Fruit fly (Drosophila melanogaster) whole organism, embryonic: ENCODE measurements around the gene mRpL33.

Source experiments
- Adf1 ChIP-seq: fragments of 200-800 bp; sonication (Bioruptor generic); IDR thresholded peaks from 2 replicates; pipeline ENCODE4 v1.3.6; 2022; ENCODE audit warnings: missing biosample characterization, missing genetic modification characterization
- Aef1 ChIP-seq: fragments of 200-800 bp; sonication (Bioruptor generic); IDR thresholded peaks from 3 replicates; pipeline ENCODE4 v1.3.6; 2022; ENCODE audit warnings: missing biosample characterization, missing genetic modification characterization
- Bteb2 ChIP-seq: fragments of 200-800 bp; sonication (Bioruptor generic); optimal IDR thresholded peaks from 2 replicates; lab custom pipeline; 2016; ENCODE audit warnings: missing biosample characterization, missing genetic modification characterization
- CG10274 ChIP-seq: fragments of 200-800 bp; sonication (Bioruptor generic); optimal IDR thresholded peaks from 3 replicates; lab custom pipeline; 2017; ENCODE audit warnings: missing biosample characterization, mild to moderate bottlenecking, missing genetic modification characterization
- CG10431 ChIP-seq: fragments of 200-800 bp; sonication (Bioruptor generic); optimal IDR thresholded peaks from 3 replicates; lab custom pipeline; 2018; ENCODE audit warnings: missing biosample characterization, mild to moderate bottlenecking, missing genetic modification characterization
- CG10979 ChIP-seq: fragments of 200-800 bp; sonication (Bioruptor generic); optimal IDR thresholded peaks from 2 replicates; lab custom pipeline; 2018; ENCODE audit warnings: missing biosample characterization, mild to moderate bottlenecking, missing genetic modification characterization, moderate library complexity
- CG11247 ChIP-seq: fragments of 200-800 bp; sonication (Bioruptor generic); IDR thresholded peaks from 2 replicates; pipeline ENCODE4 v1.3.6; 2022; ENCODE audit warnings: missing biosample characterization, missing genetic modification characterization
- CG11398 ChIP-seq: fragments of 200-800 bp; sonication (Bioruptor generic); optimal IDR thresholded peaks from 2 replicates; lab custom pipeline; 2016; ENCODE audit warnings: missing biosample characterization, missing genetic modification characterization
- CG12236 ChIP-seq: fragments of 200-800 bp; sonication (Bioruptor generic); optimal IDR thresholded peaks from 2 replicates; lab custom pipeline; 2016; ENCODE audit warnings: missing biosample characterization, missing genetic modification characterization
- CG12299 ChIP-seq: fragments of 200-800 bp; sonication (Bioruptor generic); optimal IDR thresholded peaks from 2 replicates; lab custom pipeline; 2018; ENCODE audit warnings: missing biosample characterization, mild to moderate bottlenecking, missing genetic modification characterization
- CG14860 ChIP-seq: fragments of 200-800 bp; sonication (Bioruptor generic); IDR thresholded peaks from 3 replicates; pipeline ENCODE4 v1.3.6; 2022; ENCODE audit warnings: missing biosample characterization, missing genetic modification characterization; ENCODE audit not compliant: partially characterized antibody
- CG18011 ChIP-seq: fragments of 200-800 bp; sonication (Bioruptor generic); optimal IDR thresholded peaks from 2 replicates; lab custom pipeline; 2017; ENCODE audit warnings: missing biosample characterization, missing genetic modification characterization, mild to moderate bottlenecking, moderate library complexity, missing genotype
- CG2129 ChIP-seq: fragments of 200-800 bp; sonication (Bioruptor generic); IDR thresholded peaks from 2 replicates; pipeline ENCODE4 v1.3.6; 2022; ENCODE audit warnings: missing biosample characterization, missing genetic modification characterization; ENCODE audit not compliant: partially characterized antibody
- CG2202 ChIP-seq: fragments of 200-800 bp; sonication (Bioruptor generic); optimal IDR thresholded peaks from 2 replicates; lab custom pipeline; 2018; ENCODE audit warnings: missing biosample characterization, mild to moderate bottlenecking, missing genetic modification characterization
- CG31365 ChIP-seq: fragments of 200-800 bp; sonication (Bioruptor generic); optimal IDR thresholded peaks from 2 replicates; lab custom pipeline; 2018; ENCODE audit warnings: missing biosample characterization, mild to moderate bottlenecking, missing genetic modification characterization
- CG34376 ChIP-seq: fragments of 200-800 bp; sonication (Bioruptor generic); optimal IDR thresholded peaks from 2 replicates; lab custom pipeline; 2018; ENCODE audit warnings: missing biosample characterization, mild to moderate bottlenecking, missing genetic modification characterization
- CG5953 ChIP-seq: fragments of 200-800 bp; sonication (Bioruptor generic); IDR thresholded peaks from 2 replicates; pipeline ENCODE4 v1.3.6; 2022; ENCODE audit warnings: missing biosample characterization, missing genetic modification characterization
- CG6689 ChIP-seq: fragments of 200-800 bp; sonication (Bioruptor generic); IDR thresholded peaks from 2 replicates; pipeline ENCODE4 v1.3.6; 2022; ENCODE audit warnings: missing biosample characterization, missing genetic modification characterization
- CG7745 ChIP-seq: fragments of 200-800 bp; sonication (Bioruptor generic); optimal IDR thresholded peaks from 2 replicates; lab custom pipeline; 2018; ENCODE audit warnings: missing biosample characterization, mild to moderate bottlenecking, missing genetic modification characterization, moderate library complexity
- CG7839 ChIP-seq: fragments of 200-800 bp; sonication (Bioruptor generic); optimal IDR thresholded peaks from 3 replicates; lab custom pipeline; 2018; ENCODE audit warnings: missing biosample characterization, mild to moderate bottlenecking, missing genetic modification characterization, moderate library complexity
- CG8281 ChIP-seq: fragments of 200-800 bp; sonication (Bioruptor generic); optimal IDR thresholded peaks from 2 replicates; lab custom pipeline; 2018; ENCODE audit warnings: missing biosample characterization, mild to moderate bottlenecking, missing genetic modification characterization, moderate library complexity
- CG9797 ChIP-seq: fragments of 200-800 bp; sonication (Bioruptor generic); optimal IDR thresholded peaks from 3 replicates; lab custom pipeline; 2018; ENCODE audit warnings: missing biosample characterization, mild to moderate bottlenecking, missing genetic modification characterization
- CTCF ChIP-seq: fragments of 200-800 bp; sonication (Bioruptor generic); optimal IDR thresholded peaks from 2 replicates; lab custom pipeline; 2017; ENCODE audit warnings: missing biosample characterization, mild to moderate bottlenecking, missing genetic modification characterization, moderate library complexity
- Deaf1 ChIP-seq: fragments of 200-800 bp; optimal IDR thresholded peaks from 3 replicates; lab custom pipeline; 2019; ENCODE audit warnings: missing biosample characterization, mild to moderate bottlenecking, missing genetic modification characterization, moderate library complexity
- Hr51 ChIP-seq, 2 experiments: fragments of 200-800 bp; sonication (Bioruptor generic); optimal IDR thresholded peaks; 2 replicates in 1 of 2; 3 replicates in 1 of 2; lab custom pipeline; 2016 to 2018; ENCODE audit warnings: missing biosample characterization in 2 of 2, missing genetic modification characterization in 2 of 2, mild to moderate bottlenecking in 1 of 2, moderate library complexity in 1 of 2
- Lpt ChIP-seq: fragments of >200 bp; optimal IDR thresholded peaks from 2 replicates; lab custom pipeline; 2018; ENCODE audit warnings: missing biosample characterization, missing genetic modification characterization
- MBD-R2 ChIP-seq: fragments of 200-800 bp; sonication (Bioruptor generic); IDR thresholded peaks from 2 replicates; pipeline ENCODE4 v1.3.6; 2022; ENCODE audit warnings: missing biosample characterization, missing genetic modification characterization
- Nf-YB ChIP-seq: fragments of 200-800 bp; sonication (Bioruptor generic); optimal IDR thresholded peaks from 3 replicates; lab custom pipeline; 2019; ENCODE audit warnings: missing biosample characterization, mild to moderate bottlenecking, missing genetic modification characterization, moderate library complexity
- PHDP ChIP-seq: fragments of 200-800 bp; sonication (Bioruptor generic); optimal IDR thresholded peaks from 3 replicates; lab custom pipeline; 2018; ENCODE audit warnings: missing biosample characterization, mild to moderate bottlenecking, missing genetic modification characterization, moderate library complexity
- Pdp1 ChIP-seq, 2 experiments: fragments of 200-800 bp; sonication (Bioruptor generic); optimal IDR thresholded peaks; 3 replicates each; lab custom pipeline; 2016; ENCODE audit warnings: missing biosample characterization in 2 of 2, missing genetic modification characterization in 2 of 2, mild to moderate bottlenecking in 1 of 2, moderate library complexity in 1 of 2
- Scr ChIP-seq: fragments of 200-800 bp; sonication (Bioruptor generic); IDR thresholded peaks from 2 replicates; pipeline ENCODE4 v1.3.6; 2022; ENCODE audit warnings: missing biosample characterization, missing genetic modification characterization; ENCODE audit not compliant: partially characterized antibody
- Six4 ChIP-seq: fragments of 200-800 bp; sonication (Bioruptor generic); optimal IDR thresholded peaks from 2 replicates; lab custom pipeline; 2016; ENCODE audit warnings: missing biosample characterization, missing genetic modification characterization
- TFAM ChIP-seq: fragments of 200-800 bp; sonication (Bioruptor generic); optimal IDR thresholded peaks from 2 replicates; lab custom pipeline; 2017; ENCODE audit warnings: missing biosample characterization, missing genetic modification characterization, inconsistent platforms
- ato ChIP-seq: fragments of 200-800 bp; sonication (Bioruptor generic); IDR thresholded peaks from 2 replicates; pipeline ENCODE4 v1.3.6; 2022; ENCODE audit warnings: missing biosample characterization, missing genetic modification characterization; ENCODE audit not compliant: partially characterized antibody
- eyg ChIP-seq: fragments of 200-800 bp; sonication (Bioruptor generic); optimal IDR thresholded peaks from 3 replicates; lab custom pipeline; 2016; ENCODE audit warnings: missing biosample characterization, missing genetic modification characterization
- ftz-f1 ChIP-seq: fragments of 200-800 bp; sonication (Bioruptor generic); optimal IDR thresholded peaks from 2 replicates; lab custom pipeline; 2016; ENCODE audit warnings: missing biosample characterization, missing genetic modification characterization
- gce ChIP-seq: fragments of 200-800 bp; sonication (Bioruptor generic); IDR thresholded peaks from 3 replicates; pipeline ENCODE4 v1.3.6; 2022; ENCODE audit warnings: missing biosample characterization, missing genetic modification characterization
- gcm2 ChIP-seq: fragments of 200-800 bp; sonication (Bioruptor generic); optimal IDR thresholded peaks from 2 replicates; lab custom pipeline; 2016; ENCODE audit warnings: missing biosample characterization, missing genetic modification characterization
- grau ChIP-seq: fragments of 200-800 bp; optimal IDR thresholded peaks from 3 replicates; lab custom pipeline; 2019; ENCODE audit warnings: missing biosample characterization, mild to moderate bottlenecking, missing genetic modification characterization, moderate library complexity
- hbn ChIP-seq: fragments of 200-800 bp; sonication (Bioruptor generic); IDR thresholded peaks from 2 replicates; pipeline ENCODE4 v1.3.6; 2022; ENCODE audit warnings: missing biosample characterization, missing genetic modification characterization; ENCODE audit not compliant: partially characterized antibody
- kay ChIP-seq: fragments of 200-800 bp; sonication (Bioruptor generic); optimal IDR thresholded peaks from 2 replicates; lab custom pipeline; 2016; ENCODE audit warnings: missing biosample characterization, missing genetic modification characterization
- kni ChIP-seq: fragments of 200-800 bp; sonication (Bioruptor generic); optimal IDR thresholded peaks from 3 replicates; lab custom pipeline; 2017; ENCODE audit warnings: mild to moderate bottlenecking, missing biosample characterization, missing genetic modification reagents, missing genetic modification characterization
- nau ChIP-seq: fragments of 200-800 bp; sonication (Bioruptor generic); optimal IDR thresholded peaks from 3 replicates; lab custom pipeline; 2017; ENCODE audit warnings: missing biosample characterization, mild to moderate bottlenecking, missing genetic modification characterization, missing genetic modification reagents
- nerfin-1 ChIP-seq: fragments of 200-800 bp; sonication (Bioruptor generic); optimal IDR thresholded peaks from 3 replicates; lab custom pipeline; 2019; ENCODE audit warnings: missing biosample characterization, mild to moderate bottlenecking, missing genetic modification characterization, moderate library complexity
- sc ChIP-seq, 3 experiments: fragments of >200 bp in 2 of 3; fragments of 200-800 bp in 1 of 3; sonication (Bioruptor generic) in 1 of 3; optimal IDR thresholded peaks; 2 replicates in 2 of 3; 3 replicates in 1 of 3; lab custom pipeline; 2017; ENCODE audit warnings: mild to moderate bottlenecking in 1 of 3, missing biosample characterization in 1 of 3, missing genetic modification characterization in 1 of 3, missing genetic modification reagents in 1 of 3
- schlank ChIP-seq: fragments of 200-800 bp; sonication (Bioruptor generic); optimal IDR thresholded peaks from 2 replicates; lab custom pipeline; 2018; ENCODE audit warnings: missing biosample characterization, mild to moderate bottlenecking, missing genetic modification characterization
- slbo ChIP-seq: fragments of 200-800 bp; sonication (Bioruptor generic); IDR thresholded peaks from 2 replicates; pipeline ENCODE4 v1.3.6; 2022; ENCODE audit warnings: missing biosample characterization, missing genetic modification characterization
- tna ChIP-seq: fragments of 200-800 bp; sonication (Bioruptor generic); IDR thresholded peaks from 2 replicates; pipeline ENCODE4 v1.3.6; 2022; ENCODE audit warnings: missing biosample characterization, missing genetic modification characterization; ENCODE audit not compliant: partially characterized antibody
- usp ChIP-seq: fragments of >200 bp; optimal IDR thresholded peaks from 2 replicates; lab custom pipeline; 2017; ENCODE audit warnings: missing biosample characterization, missing genetic modification characterization
- wor ChIP-seq: fragments of 200-800 bp; sonication (Bioruptor generic); IDR thresholded peaks from 2 replicates; pipeline ENCODE4 v1.3.6; 2022; ENCODE audit warnings: missing biosample characterization, missing genetic modification characterization

mRpL33 gene

dm6 chrX:4322131-4322233, at the start of gene mRpL33:
TSS of gene mRpL33 (minus strand) at chrX:4322231.
- TF ChIP-seq schlank (tag; lab: Kevin White, UChicago) (no peak), CG10979 (tag; lab: Kevin White, UChicago) (no peak), MBD-R2 (GFP tag; lab: Robert Waterston, UW) (peak; percentile 25; the same call in 1 of the 2 replicates), Pdp1 (GFP tag; optimal IDR thresholded peaks at IDR 0.05; lab: Kevin White, UChicago) (peak in 1 of 2 experiments; percentile 45)
- TF ChIP-seq, all 482 proteins: peak for 2

- no peak for TF ChIP-seq CG7839
- TF ChIP-seq CG11398, result no peak
- peak; percentile 77 for TF ChIP-seq tna (GFP tag; lab: Robert Waterston, UW)
- TF ChIP-seq TFAM (GFP tag; lab: Kevin White, UChicago), result no peak
- TF ChIP-seq CG10431 (GFP tag; lab: Kevin White, UChicago), result no peak
- TF ChIP-seq CG8281 (tag; lab: Kevin White, UChicago), result no peak
- no peak for TF ChIP-seq usp
- no peak for TF ChIP-seq CG2202 (tag; lab: Kevin White, UChicago)
- no peak for TF ChIP-seq Six4 (GFP tag; lab: Kevin White, UChicago)
- TF ChIP-seq Nf-YB, result peak; percentile 59
- no peak for TF ChIP-seq kni (GFP tag; lab: Kevin White, UChicago)
- no peak for TF ChIP-seq kay
- TF ChIP-seq CG12236, result no peak
- no peak for TF ChIP-seq CG12299 (tag; lab: Kevin White, UChicago)
- peak; percentile 91 for TF ChIP-seq CG9797 (GFP tag; lab: Kevin White, UChicago)
- peak; percentile 77 for TF ChIP-seq Aef1 (GFP tag; lab: Robert Waterston, UW)
- no peak for TF ChIP-seq nau (GFP tag; lab: Kevin White, UChicago)
- TF ChIP-seq CG18011 (GFP tag; lab: Kevin White, UChicago), result no peak
- TF ChIP-seq Hr51 (GFP tag; optimal IDR thresholded peaks at IDR 0.05; lab: Kevin White, UChicago), result no peak
- no peak for TF ChIP-seq Adf1
- TF ChIP-seq ato, result 0 out of 2 replicates have a peak, but pooled peaks have one; percentile 54
- peak; percentile 40; the same call in 1 of the 2 replicates for TF ChIP-seq slbo (GFP tag; lab: Robert Waterston, UW)
- no peak for TF ChIP-seq grau (tag; lab: Kevin White, UChicago)
- TF ChIP-seq sc (optimal IDR thresholded peaks at IDR 0.05; lab: Kevin White, UChicago), result no peak
- no peak for TF ChIP-seq sc (GFP tag; optimal IDR thresholded peaks at IDR 0.05; lab: Kevin White, UChicago)
- TF ChIP-seq Lpt (GFP tag; lab: Kevin White, UChicago), result no peak
- TF ChIP-seq gce, result no peak
- no peak for TF ChIP-seq CG31365 (tag; lab: Kevin White, UChicago)
- peak; percentile 44; the same call in 2 of the 3 replicates for TF ChIP-seq CG14860
- TF ChIP-seq CG2129 (GFP tag; lab: Robert Waterston, UW), result peak; percentile 68
- TF ChIP-seq CG34376 (GFP tag; lab: Kevin White, UChicago), result peak; percentile 4
- peak; percentile 80 for TF ChIP-seq Scr (GFP tag; lab: Robert Waterston, UW)
- peak; percentile 74 for TF ChIP-seq CTCF (GFP tag; lab: Kevin White, UChicago)
- TF ChIP-seq hbn (GFP tag; lab: Robert Waterston, UW), result peak; percentile 77
- no peak for TF ChIP-seq CG5953
- TF ChIP-seq wor (GFP tag; lab: Robert Waterston, UW), result no peak
- no peak for TF ChIP-seq CG7745
- TF ChIP-seq Bteb2 (GFP tag; lab: Kevin White, UChicago), result no peak
- no peak for TF ChIP-seq Deaf1 (tag; lab: Kevin White, UChicago)
- TF ChIP-seq CG10274 (GFP tag; lab: Kevin White, UChicago), result no peak
- no peak for TF ChIP-seq nerfin-1 (tag; lab: Kevin White, UChicago)
- no peak for TF ChIP-seq CG11247 (GFP tag; lab: Robert Waterston, UW)
- TF ChIP-seq gcm2 (GFP tag; lab: Kevin White, UChicago), result no peak
- TF ChIP-seq eyg (GFP tag; lab: Kevin White, UChicago), result no peak
- TF ChIP-seq CG6689 (GFP tag; lab: Robert Waterston, UW), result no peak
- TF ChIP-seq ftz-f1 (GFP tag; lab: Kevin White, UChicago), result no peak
- TF ChIP-seq PHDP (tag; lab: Kevin White, UChicago), result no peak
These were observed 44.2 kb upstream of the mRpL33 start, which contains the start of gene CG3626 for dm6 chrX:4366196-4366595. TSS of gene CG3626 (plus strand) at chrX:4366417.
